Fruit fly (Drosophila melanogaster): ENCODE results near the gene EndoGI.

The EndoGI gene

DNA sequence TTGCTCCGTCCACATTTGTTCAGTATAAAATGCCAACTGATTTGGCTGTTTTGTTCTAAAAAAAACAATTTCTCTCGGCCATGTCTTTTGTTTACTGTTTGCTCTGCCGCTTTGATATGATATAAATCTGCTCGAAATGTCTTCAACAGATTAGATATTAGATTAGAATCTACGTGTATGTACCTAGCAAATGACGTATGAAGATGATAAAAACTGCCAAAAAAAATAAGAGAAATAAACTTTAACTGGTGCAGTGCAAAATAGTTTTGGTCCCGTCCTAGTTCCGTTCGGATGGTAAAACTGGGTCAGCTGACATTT lies 1.4 kb upstream of the EndoGI start:
- TF ChIP-seq Hr38 (GFP tag; optimal IDR thresholded peaks at IDR 0.05) (no peak), CG6808 (GFP tag; optimal IDR thresholded peaks at IDR 0.05) (no peak), vri (GFP tag; optimal IDR thresholded peaks at IDR 0.05) (no peak), CG8632 (GFP tag; optimal IDR thresholded peaks at IDR 0.05) (no peak), fkh (GFP tag; optimal IDR thresholded peaks at IDR 0.05) (peak; percentile 32), eg (GFP tag; IDR thresholded peaks at IDR 0.05) (no peak), Hr39 (GFP tag; optimal IDR thresholded peaks at IDR 0.05) (no peak), CG7368 (GFP tag; optimal IDR thresholded peaks at IDR 0.05) (no peak)

DNA sequence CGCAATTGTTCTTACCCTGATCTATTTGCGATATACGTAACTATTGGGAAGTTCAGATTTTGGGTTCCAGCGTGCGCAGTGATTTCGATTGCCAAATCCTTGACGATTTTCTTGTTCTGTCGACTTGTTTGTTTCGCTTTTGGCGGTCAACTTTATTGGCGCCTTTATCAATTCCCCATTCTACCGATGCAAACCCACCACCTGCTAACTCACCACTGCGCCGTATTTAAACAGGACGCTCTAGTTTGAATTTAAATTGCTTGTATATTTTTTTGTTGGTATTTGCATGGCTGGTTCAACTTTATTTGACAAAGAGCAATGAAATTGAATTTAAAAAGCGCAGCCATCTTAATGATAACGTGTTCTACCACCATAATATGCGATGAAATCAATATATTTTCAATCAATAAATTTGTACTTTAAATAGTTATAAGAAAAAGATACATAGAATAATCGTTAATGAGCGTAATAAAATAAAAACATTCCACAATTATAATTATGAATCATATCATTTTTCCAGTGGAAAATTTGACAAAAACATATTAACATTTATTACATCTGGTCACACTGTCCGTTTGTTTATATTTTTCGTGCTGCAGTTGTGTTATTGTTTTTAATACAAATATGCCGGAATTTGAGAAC lies 4.2 kb downstream of the EndoGI start, which contains the start of the genes twe and CG4935:
Gene twe, minus strand, starts transcription at position 302 of the 642 bp plus-strand sequence.
Gene CG4935, plus strand, starts transcription at position 566 of the 642 bp plus-strand sequence.
- no peak for TF ChIP-seq Gug (GFP tag; IDR thresholded peaks at IDR 0.05)
- no peak for TF ChIP-seq CG6792 (GFP tag; optimal IDR thresholded peaks at IDR 0.05)
- no peak for TF ChIP-seq CG3032 (tag; optimal IDR thresholded peaks at IDR 0.05)
- TF ChIP-seq Eip78C (GFP tag), result peak; percentile 55
- TF ChIP-seq CG3919 (GFP tag; optimal IDR thresholded peaks at IDR 0.05), result no peak
- TF ChIP-seq achi (GFP tag; optimal IDR thresholded peaks at IDR 0.05), result peak; percentile 61
- TF ChIP-seq CG11294 (GFP tag; IDR thresholded peaks at IDR 0.05), result no peak
- TF ChIP-seq CG6163 (GFP tag; IDR thresholded peaks at IDR 0.05), result no peak
- no peak for TF ChIP-seq esn (GFP tag; optimal IDR thresholded peaks at IDR 0.05)
- no peak for TF ChIP-seq CG8319 (GFP tag; optimal IDR thresholded peaks at IDR 0.05)
- no peak for TF ChIP-seq CG11902 (GFP tag; optimal IDR thresholded peaks at IDR 0.05)
- no peak for TF ChIP-seq CG8119 (GFP tag; IDR thresholded peaks at IDR 0.05)
- TF ChIP-seq Smox (GFP tag; optimal IDR thresholded peaks at IDR 0.05), result no peak
- TF ChIP-seq Ets21C (GFP tag; optimal IDR thresholded peaks at IDR 0.05), result no peak
- TF ChIP-seq Blimp-1 (GFP tag; optimal IDR thresholded peaks at IDR 0.05), result no peak
- no peak for TF ChIP-seq Sox15 (GFP tag; optimal IDR thresholded peaks at IDR 0.05)
- no peak for TF ChIP-seq svp (GFP tag)
- TF ChIP-seq ss (GFP tag; optimal IDR thresholded peaks at IDR 0.05), result no peak
- no peak for TF ChIP-seq CG10669 (GFP tag; optimal IDR thresholded peaks at IDR 0.05)
- TF ChIP-seq CG11762 (GFP tag; optimal IDR thresholded peaks at IDR 0.05; ENCODE audit: insufficient read depth), result no peak
- TF ChIP-seq spab (GFP tag; optimal IDR thresholded peaks at IDR 0.05), result no peak
- no peak for TF ChIP-seq pdm3 (GFP tag; optimal IDR thresholded peaks at IDR 0.05)
- no peak for TF ChIP-seq CG9139 (GFP tag; optimal IDR thresholded peaks at IDR 0.05)
- TF ChIP-seq OdsH (GFP tag; optimal IDR thresholded peaks at IDR 0.05), result peak; percentile 42
- no peak for TF ChIP-seq dsx (GFP tag; optimal IDR thresholded peaks at IDR 0.05; ENCODE audit: poor library complexity, severe bottlenecking)
- TF ChIP-seq Sox14 (GFP tag; optimal IDR thresholded peaks at IDR 0.05), result peak; percentile 35
- TF ChIP-seq lz (GFP tag; optimal IDR thresholded peaks at IDR 0.05), result no peak
- no peak for TF ChIP-seq eg (GFP tag; IDR thresholded peaks at IDR 0.05)
- TF ChIP-seq Lpt (GFP tag; optimal IDR thresholded peaks at IDR 0.05), result no peak
- peak; percentile 71 for TF ChIP-seq Hr4 (GFP tag; optimal IDR thresholded peaks at IDR 0.05)
- TF ChIP-seq CG8632 (GFP tag; optimal IDR thresholded peaks at IDR 0.05), result no peak
- peak; percentile 5 for TF ChIP-seq fkh (GFP tag; optimal IDR thresholded peaks at IDR 0.05)
- TF ChIP-seq CG16779 (tag; optimal IDR thresholded peaks at IDR 0.05), result no peak
- TF ChIP-seq CG7368 (GFP tag; optimal IDR thresholded peaks at IDR 0.05), result no peak
- TF ChIP-seq CG6276 (GFP tag; optimal IDR thresholded peaks at IDR 0.05), result no peak
- TF ChIP-seq dac (GFP tag; optimal IDR thresholded peaks at IDR 0.05), result no peak
- TF ChIP-seq salr (GFP tag; optimal IDR thresholded peaks at IDR 0.05), result peak in 1 of 2 experiments; percentile 51
- TF ChIP-seq CG15336 (GFP tag; IDR thresholded peaks at IDR 0.05), result no peak
- no peak for TF ChIP-seq acj6 (GFP tag; optimal IDR thresholded peaks at IDR 0.05)
- no peak for TF ChIP-seq fd85E (GFP tag; optimal IDR thresholded peaks at IDR 0.05)
- no peak for TF ChIP-seq CG32006 (GFP tag; optimal IDR thresholded peaks at IDR 0.05)
- no peak for TF ChIP-seq Met (GFP tag; optimal IDR thresholded peaks at IDR 0.05)
- no peak for TF ChIP-seq Hr38 (GFP tag; optimal IDR thresholded peaks at IDR 0.05)
- no peak for TF ChIP-seq CG4318 (GFP tag; optimal IDR thresholded peaks at IDR 0.05)
- TF ChIP-seq CG31627 (GFP tag; optimal IDR thresholded peaks at IDR 0.05), result no peak
- no peak for TF ChIP-seq Eip75B (GFP tag; optimal IDR thresholded peaks at IDR 0.05)
- no peak for TF ChIP-seq CG1621 (tag; optimal IDR thresholded peaks at IDR 0.05)

All from whole organism, prepupa.